Fruit fly (Drosophila melanogaster) whole organism, embryonic: ENCODE data around the gene CG10035.
A peak's percentile ranks its signal among the peaks of the same experiment; 100 is the strongest.

Source experiments
- Awh ChIP-seq: fragments of 200-800 bp; sonication (Bioruptor generic); IDR thresholded peaks from 2 replicates; pipeline ENCODE4, ENCODE4 v1.3.6; 2022; ENCODE audit warnings: missing biosample characterization, missing genetic modification characterization
- Blimp-1 ChIP-seq: fragments of 200-800 bp; sonication (Bioruptor generic); optimal IDR thresholded peaks from 3 replicates; lab custom pipeline; 2018; ENCODE audit warnings: missing biosample characterization, missing genetic modification characterization, mild to moderate bottlenecking, moderate library complexity, missing genetic modification reagents
- CG11247 ChIP-seq: fragments of 200-800 bp; sonication (Bioruptor generic); IDR thresholded peaks from 2 replicates; pipeline ENCODE4 v1.3.6; 2022; ENCODE audit warnings: missing biosample characterization, missing genetic modification characterization
- CG11398 ChIP-seq: fragments of 200-800 bp; sonication (Bioruptor generic); optimal IDR thresholded peaks from 2 replicates; lab custom pipeline; 2016; ENCODE audit warnings: missing biosample characterization, missing genetic modification characterization
- CG15514 ChIP-seq: fragments of 200-800 bp; sonication (Bioruptor generic); optimal IDR thresholded peaks from 3 replicates; lab custom pipeline; 2017; ENCODE audit warnings: missing biosample characterization, missing genetic modification characterization, mild to moderate bottlenecking, moderate library complexity, missing genetic modification reagents
- CG15601 ChIP-seq: fragments of 200-800 bp; sonication (Bioruptor generic); optimal IDR thresholded peaks from 3 replicates; lab custom pipeline; 2019; ENCODE audit warnings: missing biosample characterization, mild to moderate bottlenecking, missing genetic modification characterization, moderate library complexity
- CG1647 ChIP-seq: fragments of 200-800 bp; sonication (Bioruptor generic); optimal IDR thresholded peaks from 3 replicates; lab custom pipeline; 2016; ENCODE audit warnings: missing biosample characterization, missing genetic modification characterization
- CG17802 ChIP-seq: fragments of 200-800 bp; sonication (Bioruptor generic); optimal IDR thresholded peaks from 2 replicates; lab custom pipeline; 2018; ENCODE audit warnings: missing biosample characterization, mild to moderate bottlenecking, missing genetic modification characterization, moderate library complexity
- CG1792 ChIP-seq: fragments of 200-800 bp; sonication (Bioruptor generic); optimal IDR thresholded peaks from 2 replicates; lab custom pipeline; 2016; ENCODE audit warnings: missing biosample characterization, missing genetic modification characterization
- CG18619 ChIP-seq: fragments of 200-800 bp; sonication (Bioruptor generic); optimal IDR thresholded peaks from 3 replicates; lab custom pipeline; 2017; ENCODE audit warnings: missing biosample characterization, mild to moderate bottlenecking, missing genetic modification characterization
- CG2120 ChIP-seq: fragments of 200-800 bp; sonication (Bioruptor generic); optimal IDR thresholded peaks from 3 replicates; lab custom pipeline; 2016; ENCODE audit warnings: missing biosample characterization, missing genetic modification characterization
- CG4360 ChIP-seq: fragments of 200-800 bp; sonication (Bioruptor generic); IDR thresholded peaks from 2 replicates; pipeline ENCODE4 v1.3.6; 2022; ENCODE audit warnings: missing biosample characterization, missing genetic modification characterization
- CG5953 ChIP-seq: fragments of 200-800 bp; sonication (Bioruptor generic); IDR thresholded peaks from 2 replicates; pipeline ENCODE4 v1.3.6; 2022; ENCODE audit warnings: missing biosample characterization, missing genetic modification characterization
- CG7963 ChIP-seq: fragments of 200-800 bp; sonication (Bioruptor generic); IDR thresholded peaks from 3 replicates; pipeline ENCODE4 v1.3.6; 2022; ENCODE audit warnings: missing biosample characterization, missing genetic modification characterization; ENCODE audit not compliant: partially characterized antibody
- Dad ChIP-seq: fragments of 200-800 bp; sonication (Bioruptor generic); optimal IDR thresholded peaks from 3 replicates; lab custom pipeline; 2016; ENCODE audit warnings: missing biosample characterization, missing genetic modification characterization
- Dp ChIP-seq: fragments of 200-800 bp; sonication (Bioruptor generic); optimal IDR thresholded peaks from 2 replicates; lab custom pipeline; 2018; ENCODE audit warnings: missing biosample characterization, mild to moderate bottlenecking, missing genetic modification characterization, moderate library complexity
- HmgD ChIP-seq: fragments of 200-800 bp; sonication (Bioruptor generic); optimal IDR thresholded peaks from 3 replicates; lab custom pipeline; 2016; ENCODE audit warnings: missing biosample characterization, missing genetic modification characterization
- Neu2 ChIP-seq: fragments of 200-800 bp; sonication (Bioruptor generic); optimal IDR thresholded peaks from 3 replicates; lab custom pipeline; 2016; ENCODE audit warnings: missing biosample characterization, missing genetic modification characterization, borderline replicate concordance
- Pdp1 ChIP-seq, 2 experiments: fragments of 200-800 bp; sonication (Bioruptor generic); optimal IDR thresholded peaks; 3 replicates each; lab custom pipeline; 2016; ENCODE audit warnings: missing biosample characterization in 2 of 2, missing genetic modification characterization in 2 of 2, mild to moderate bottlenecking in 1 of 2, moderate library complexity in 1 of 2
- Ssrp ChIP-seq: fragments of 200-800 bp; sonication (Bioruptor generic); optimal IDR thresholded peaks from 2 replicates; lab custom pipeline; 2018; ENCODE audit warnings: missing biosample characterization, mild to moderate bottlenecking, missing genetic modification characterization, moderate library complexity
- abd-A ChIP-seq: fragments of 200-800 bp; sonication (Bioruptor generic); optimal IDR thresholded peaks from 3 replicates; lab custom pipeline; 2019; ENCODE audit warnings: missing biosample characterization, mild to moderate bottlenecking, missing genetic modification characterization, moderate library complexity
- amos ChIP-seq: fragments of 200-800 bp; sonication (Bioruptor generic); IDR thresholded peaks from 2 replicates; pipeline ENCODE4 v1.3.6; 2022; ENCODE audit warnings: missing biosample characterization, missing genetic modification characterization; ENCODE audit not compliant: partially characterized antibody
- cg ChIP-seq: fragments of 200-800 bp; sonication (Bioruptor generic); optimal IDR thresholded peaks from 3 replicates; lab custom pipeline; 2019; ENCODE audit warnings: missing biosample characterization, mild to moderate bottlenecking, missing genetic modification characterization, moderate library complexity
- chinmo ChIP-seq: fragments of 200-800 bp; sonication (Bioruptor generic); IDR thresholded peaks from 4 replicates; pipeline ENCODE4 v1.3.6; 2022; ENCODE audit warnings: missing biosample characterization, missing genetic modification characterization; ENCODE audit not compliant: partially characterized antibody
- da ChIP-seq: fragments of 200-800 bp; sonication (Bioruptor generic); optimal IDR thresholded peaks from 2 replicates; lab custom pipeline; 2016; ENCODE audit warnings: missing biosample characterization, missing genetic modification characterization
- fd96Cb ChIP-seq: fragments of 200-800 bp; sonication (Bioruptor generic); optimal IDR thresholded peaks from 2 replicates; lab custom pipeline; 2018; ENCODE audit warnings: missing biosample characterization, mild to moderate bottlenecking, missing genetic modification characterization, moderate library complexity
- grn ChIP-seq: fragments of 200-800 bp; sonication (Bioruptor generic); optimal IDR thresholded peaks from 3 replicates; lab custom pipeline; 2017; ENCODE audit warnings: missing biosample characterization, missing genetic modification characterization
- kni ChIP-seq: fragments of 200-800 bp; sonication (Bioruptor generic); optimal IDR thresholded peaks from 3 replicates; lab custom pipeline; 2017; ENCODE audit warnings: mild to moderate bottlenecking, missing biosample characterization, missing genetic modification reagents, missing genetic modification characterization
- oc ChIP-seq: fragments of 200-800 bp; sonication (Bioruptor generic); optimal IDR thresholded peaks from 2 replicates; lab custom pipeline; 2018; ENCODE audit warnings: missing biosample characterization, mild to moderate bottlenecking, missing genetic modification characterization, moderate library complexity
- sc ChIP-seq, 3 experiments: fragments of >200 bp in 2 of 3; fragments of 200-800 bp in 1 of 3; sonication (Bioruptor generic) in 1 of 3; optimal IDR thresholded peaks; 2 replicates in 2 of 3; 3 replicates in 1 of 3; lab custom pipeline; 2017; ENCODE audit warnings: mild to moderate bottlenecking in 1 of 3, missing biosample characterization in 1 of 3, missing genetic modification characterization in 1 of 3, missing genetic modification reagents in 1 of 3
- sd ChIP-seq: fragments of 200-800 bp; sonication (Bioruptor generic); optimal IDR thresholded peaks from 3 replicates; lab custom pipeline; 2018; ENCODE audit warnings: missing biosample characterization, mild to moderate bottlenecking, missing genetic modification characterization, moderate library complexity
- sqz ChIP-seq: fragments of 200-800 bp; sonication (Bioruptor generic); optimal IDR thresholded peaks from 3 replicates; lab custom pipeline; 2018; ENCODE audit warnings: missing biosample characterization, mild to moderate bottlenecking, missing genetic modification characterization
- tx ChIP-seq: fragments of 200-800 bp; sonication (Bioruptor generic); optimal IDR thresholded peaks from 2 replicates; lab custom pipeline; 2016; ENCODE audit warnings: missing biosample characterization, missing genetic modification characterization
- zen ChIP-seq: fragments of 200-800 bp; sonication (Bioruptor generic); optimal IDR thresholded peaks from 3 replicates; lab custom pipeline; 2018; ENCODE audit warnings: missing biosample characterization, mild to moderate bottlenecking, missing genetic modification characterization, moderate library complexity

Gene CG10035

dm6 chr3R:12365264-12365840 lies 17.1 kb downstream of the CG10035 start, which contains the start of gene GstD10:
GstD10 (minus strand) TSS chr3R:12365735.
- TF ChIP-seq chinmo (GFP tag; lab: Robert Waterston, UW) (0 out of 4 replicates have a peak, but pooled peaks have one; percentile 20), Neu2 (GFP tag; lab: Kevin White, UChicago) (no peak), Pdp1 (GFP tag; optimal IDR thresholded peaks at IDR 0.05; lab: Kevin White, UChicago) (peak in 1 of 2 experiments; percentile 79)
- TF ChIP-seq, all 482 proteins: peak for 2

dm6 chr3R:12364580-12364979 lies 17.9 kb downstream of the CG10035 start, which contains the start of gene Tim17a1:
Tim17a1 (minus strand) TSS chr3R:12364680.
- no peak for TF ChIP-seq CG1647
- no peak for TF ChIP-seq grn
- TF ChIP-seq CG17802 = no peak
- no peak for TF ChIP-seq fd96Cb (tag; lab: Kevin White, UChicago)
- TF ChIP-seq tx (GFP tag; lab: Kevin White, UChicago) = no peak
- TF ChIP-seq cg (GFP tag; lab: Kevin White, UChicago) = no peak
- TF ChIP-seq CG5953 (GFP tag; lab: Robert Waterston, UW) = no peak
- TF ChIP-seq zen (tag; lab: Kevin White, UChicago) = no peak
- no peak for TF ChIP-seq HmgD
- TF ChIP-seq sd = no peak
- TF ChIP-seq CG1792 (GFP tag; lab: Kevin White, UChicago) = no peak
- TF ChIP-seq Ssrp = no peak
- no peak for TF ChIP-seq Dad (GFP tag; lab: Kevin White, UChicago)
- TF ChIP-seq CG15514 = no peak
- no peak for TF ChIP-seq CG2120 (GFP tag; lab: Kevin White, UChicago)
- TF ChIP-seq amos (GFP tag; lab: Robert Waterston, UW) = no peak
- no peak for TF ChIP-seq CG15601 (tag; lab: Kevin White, UChicago)
- TF ChIP-seq CG4360 (GFP tag; lab: Robert Waterston, UW) = no peak
- TF ChIP-seq CG18619 (GFP tag; lab: Kevin White, UChicago) = no peak
- TF ChIP-seq CG7963 (GFP tag; lab: Robert Waterston, UW) = no peak

dm6 chr3R:12363544-12363943 lies 18.9 kb downstream of the CG10035 start:
- peak; percentile 98 for TF ChIP-seq grn
- no peak for TF ChIP-seq da (GFP tag; lab: Kevin White, UChicago)

- peak; percentile 33 for TF ChIP-seq abd-A (tag; lab: Kevin White, UChicago)
- no peak for TF ChIP-seq CG11398 (GFP tag; lab: Kevin White, UChicago)
- 0 out of 2 replicates have a peak, but pooled peaks have one; percentile 21 for TF ChIP-seq Awh
- peak; percentile 18 for TF ChIP-seq sd
- TF ChIP-seq oc = peak; percentile 32
- no peak for TF ChIP-seq CG1792 (GFP tag; lab: Kevin White, UChicago)
- TF ChIP-seq kni = peak; percentile 92
- TF ChIP-seq CG11247 (GFP tag; lab: Robert Waterston, UW) = no peak
- no peak for TF ChIP-seq Dp (GFP tag; lab: Kevin White, UChicago)
- TF ChIP-seq Blimp-1 (GFP tag; lab: Kevin White, UChicago) = peak; percentile 97
- peak; percentile 73 for TF ChIP-seq sqz (GFP tag; lab: Kevin White, UChicago)
- TF ChIP-seq sc (optimal IDR thresholded peaks at IDR 0.05; lab: Kevin White, UChicago) = no peak
- no peak for TF ChIP-seq sc (GFP tag; optimal IDR thresholded peaks at IDR 0.05; lab: Kevin White, UChicago)
Measured at dm6 chr3R:12361962-12362497, 20.5 kb downstream of the CG10035 start.
